Worm (Caenorhabditis elegans): ENCODE data around the gene trx-2.

- TF ChIP-seq lsy-2 (tag; optimal IDR thresholded peaks at IDR 0.05) = no peak
- no peak for TF ChIP-seq nhr-28 (tag; optimal IDR thresholded peaks at IDR 0.05)
- TF ChIP-seq elt-1 (tag; optimal IDR thresholded peaks at IDR 0.05; ENCODE audit: borderline replicate concordance, insufficient read depth) = no peak
These were observed 13.6 kb downstream of the trx-2 start for ce11 chrV:10328080-10328479.

Data from whole organism, mixed stage, embryonic.